Fruit fly (Drosophila melanogaster): ENCODE results near the gene not.
A peak's percentile ranks its signal among the peaks of the same experiment; 100 is the strongest.

not gene

dm6 chr3L:18640584-18641527 is 18.9 kb upstream of the not start:
- no peak for TF ChIP-seq EcR (GFP tag; optimal IDR thresholded peaks at IDR 0.05)
- TF ChIP-seq fd96Ca (GFP tag; IDR thresholded peaks at IDR 0.05), result peak; percentile 96
- TF ChIP-seq CG34367 (tag; optimal IDR thresholded peaks at IDR 0.05), result peak; percentile 87
- peak; percentile 87 for TF ChIP-seq Snoo (tag; optimal IDR thresholded peaks at IDR 0.05)
- TF ChIP-seq CG8301 (tag; optimal IDR thresholded peaks at IDR 0.05), result peak; percentile 96
- TF ChIP-seq CG8159 (tag; optimal IDR thresholded peaks at IDR 0.05), result peak; percentile 86
- TF ChIP-seq CG4496 (GFP tag; IDR thresholded peaks at IDR 0.05), result peak; percentile 99
- peak; percentile 98 for TF ChIP-seq CG12605 (GFP tag; IDR thresholded peaks at IDR 0.05)
- peak; percentile 83 for TF ChIP-seq CG17806 (tag; optimal IDR thresholded peaks at IDR 0.05)
- TF ChIP-seq gl (tag; optimal IDR thresholded peaks at IDR 0.05), result peak; percentile 61
- TF ChIP-seq D1 (tag; optimal IDR thresholded peaks at IDR 0.05), result peak; percentile 15
- peak; percentile 99 for TF ChIP-seq rn (GFP tag; IDR thresholded peaks at IDR 0.05)
- peak; percentile 96 for TF ChIP-seq CG14655 (GFP tag; optimal IDR thresholded peaks at IDR 0.05)
- peak; percentile 99 for TF ChIP-seq Ets98B (GFP tag; IDR thresholded peaks at IDR 0.05)
- TF ChIP-seq CG9948 (tag; optimal IDR thresholded peaks at IDR 0.05), result peak; percentile 90
- peak; percentile 94 for TF ChIP-seq CG10348 (GFP tag; IDR thresholded peaks at IDR 0.05)
- peak; percentile 81 for TF ChIP-seq CG15710 (tag; optimal IDR thresholded peaks at IDR 0.05)
- TF ChIP-seq Pif1A (GFP tag; optimal IDR thresholded peaks at IDR 0.05), result peak; percentile 84
- TF ChIP-seq Pif1B (GFP tag; optimal IDR thresholded peaks at IDR 0.05), result peak; percentile 82
- TF ChIP-seq CG32121 (GFP tag; IDR thresholded peaks at IDR 0.05), result peak; percentile 99
- TF ChIP-seq CG13204 (GFP tag; optimal IDR thresholded peaks at IDR 0.05), result peak; percentile 45

dm6 chr3L:18638487-18638886 is 16.6 kb upstream of the not start:
- TF ChIP-seq CG8159 (tag; optimal IDR thresholded peaks at IDR 0.05) (peak; percentile 1), CG17806 (tag; optimal IDR thresholded peaks at IDR 0.05) (no peak), CG15710 (tag; optimal IDR thresholded peaks at IDR 0.05) (no peak), CG12605 (GFP tag; IDR thresholded peaks at IDR 0.05) (no peak), Ets98B (GFP tag; IDR thresholded peaks at IDR 0.05) (no peak), gl (tag; optimal IDR thresholded peaks at IDR 0.05) (no peak), fd96Ca (GFP tag; IDR thresholded peaks at IDR 0.05) (no peak), Pif1A (GFP tag; optimal IDR thresholded peaks at IDR 0.05) (peak; percentile 13), CG13204 (GFP tag; optimal IDR thresholded peaks at IDR 0.05) (no peak), CG14655 (GFP tag; optimal IDR thresholded peaks at IDR 0.05) (peak; percentile 53), CG34367 (tag; optimal IDR thresholded peaks at IDR 0.05) (no peak), CG4496 (GFP tag; IDR thresholded peaks at IDR 0.05) (no peak), CG8301 (tag; optimal IDR thresholded peaks at IDR 0.05) (peak; percentile 45), D1 (tag; optimal IDR thresholded peaks at IDR 0.05) (no peak), Pif1B (GFP tag; optimal IDR thresholded peaks at IDR 0.05) (no peak)

- TF ChIP-seq EcR (GFP tag; optimal IDR thresholded peaks at IDR 0.05), result no peak
- no peak for TF ChIP-seq fd96Ca (GFP tag; IDR thresholded peaks at IDR 0.05)
- no peak for TF ChIP-seq CG12605 (GFP tag; IDR thresholded peaks at IDR 0.05)
- TF ChIP-seq Snoo (tag; optimal IDR thresholded peaks at IDR 0.05), result no peak
- TF ChIP-seq Ets98B (GFP tag; IDR thresholded peaks at IDR 0.05), result no peak
- TF ChIP-seq gl (tag; optimal IDR thresholded peaks at IDR 0.05), result no peak
- TF ChIP-seq Pif1A (GFP tag; optimal IDR thresholded peaks at IDR 0.05), result no peak
Observed at dm6 chr3L:18638043-18638442, 16.1 kb upstream of the not start.

dm6 chr3L:18637348-18637747 is 15.4 kb upstream of the not start:
- TF ChIP-seq CG4496 (GFP tag; IDR thresholded peaks at IDR 0.05) (no peak), CG8301 (tag; optimal IDR thresholded peaks at IDR 0.05) (no peak), CG17806 (tag; optimal IDR thresholded peaks at IDR 0.05) (no peak), CG10348 (GFP tag; IDR thresholded peaks at IDR 0.05) (no peak), D1 (tag; optimal IDR thresholded peaks at IDR 0.05) (no peak), CG8159 (tag; optimal IDR thresholded peaks at IDR 0.05) (no peak), CG15710 (tag; optimal IDR thresholded peaks at IDR 0.05) (no peak)

- TF ChIP-seq CG17806 (tag; optimal IDR thresholded peaks at IDR 0.05), result no peak
- no peak for TF ChIP-seq CG8159 (tag; optimal IDR thresholded peaks at IDR 0.05)
- no peak for TF ChIP-seq rn (GFP tag; IDR thresholded peaks at IDR 0.05)
- TF ChIP-seq gl (tag; optimal IDR thresholded peaks at IDR 0.05), result no peak
- TF ChIP-seq CG4496 (GFP tag; IDR thresholded peaks at IDR 0.05), result no peak
Observed at dm6 chr3L:18636782-18637181, 14.9 kb upstream of the not start.

dm6 chr3L:18634792-18635471 is 13.0 kb upstream of the not start:
- no peak for TF ChIP-seq CG4496 (GFP tag; IDR thresholded peaks at IDR 0.05)
- TF ChIP-seq CG9948 (tag; optimal IDR thresholded peaks at IDR 0.05), result no peak

Measured in whole organism, pupa.